Worm (Caenorhabditis elegans) whole organism, L4 larva: ENCODE results near the gene Y73B6BL.29.

Source experiments
- ceh-28 ChIP-seq: fragments of 150-350 bp; optimal IDR thresholded peaks from 2 replicates; lab custom pipeline; 2014; ENCODE audit warnings: missing biosample characterization, missing genetic modification reagents, missing genetic modification characterization
- dmd-9 ChIP-seq: fragments of 200-800 bp; sonication (Bioruptor generic); IDR thresholded peaks from 2 replicates; pipeline ENCODE4 v1.3.6; 2022; ENCODE audit warnings: missing genetic modification reagents, missing genetic modification characterization, missing compliant biosample characterization
- nhr-11 ChIP-seq: fragments of 150-350 bp; optimal IDR thresholded peaks from 2 replicates; lab custom pipeline; 2014; ENCODE audit warnings: missing biosample characterization, missing genetic modification characterization
- nhr-76 ChIP-seq: fragments of 150-350 bp; optimal IDR thresholded peaks from 2 replicates; lab custom pipeline; 2014; ENCODE audit warnings: missing biosample characterization, missing genetic modification characterization

ce11 chrIV:6321667-6322066, at the start of gene Y73B6BL.29:
- TF ChIP-seq ceh-28 (tag; lab: Kevin White, UChicago): no peak
- no peak for TF ChIP-seq nhr-11
- TF ChIP-seq dmd-9: peak; percentile 82
- TF ChIP-seq nhr-76 (tag; lab: Kevin White, UChicago): no peak
